Fruit fly (Drosophila melanogaster) whole organism: ENCODE results near the gene CG2076.

Source experiments
- CG8478 ChIP-seq: fragments of >200 bp; optimal IDR thresholded peaks from 2 replicates; lab custom pipeline; 2018; ENCODE audit warnings: inconsistent platforms
- Dll ChIP-seq: fragments of >200 bp; optimal IDR thresholded peaks from 2 replicates; lab custom pipeline; 2017
- EcR ChIP-seq, 2 experiments: fragments of >200 bp; optimal IDR thresholded peaks; 2 replicates each; lab custom pipeline; 2017; ENCODE audit warnings: missing biosample characterization in 2 of 2, missing genetic modification characterization in 2 of 2, missing genetic modification reagents in 2 of 2
- pan ChIP-seq: fragments of >200 bp; optimal IDR thresholded peaks from 2 replicates; lab custom pipeline; 2017
- psq ChIP-seq: fragments of >200 bp; optimal IDR thresholded peaks from 2 replicates; lab custom pipeline; 2017
- usp ChIP-seq: fragments of >200 bp; optimal IDR thresholded peaks from 2 replicates; lab custom pipeline; 2017; ENCODE audit warnings: missing biosample characterization, missing genetic modification characterization, mixed read lengths

- TF ChIP-seq psq: no peak
- TF ChIP-seq Dll: no peak
- TF ChIP-seq pan (lab: Kevin White, UChicago): no peak
- no peak for TF ChIP-seq CG8478 (lab: Kevin White, UChicago)
- TF ChIP-seq usp (GFP tag; lab: Kevin White, UChicago): no peak
- no peak for TF ChIP-seq EcR (GFP tag; optimal IDR thresholded peaks at IDR 0.05; lab: Kevin White, UChicago)
Observed at dm6 chrX:11063070-11063469, 26.9 kb upstream of the CG2076 start, which contains the start of gene CG1537.
